Worm (Caenorhabditis elegans) whole organism, early embryonic: ENCODE results near the gene srsx-36.
"Not testable (repeated sequence)": the region's sequence is repeated elsewhere in the genome, so short reads cannot be mapped to it uniquely, and the experiment has no call there.

Source experiments
- B0310.2 ChIP-seq: sonication (generic microtip); optimal IDR thresholded peaks from 2 replicates; lab custom pipeline; 2016; ENCODE audit warnings: mild to moderate bottlenecking, missing genetic modification characterization, missing compliant biosample characterization
- F13C5.2 ChIP-seq: sonication (generic microtip); optimal IDR thresholded peaks from 2 replicates; lab custom pipeline; 2017; ENCODE audit warnings: mild to moderate bottlenecking, missing genetic modification characterization, inconsistent platforms, missing compliant biosample characterization
- aly-1 ChIP-seq: sonication (generic microtip); optimal IDR thresholded peaks from 2 replicates; lab custom pipeline; 2016; ENCODE audit warnings: missing genetic modification characterization, missing compliant biosample characterization
- ama-1 ChIP-seq: fragments of 150-350 bp; optimal IDR thresholded peaks from 2 replicates; lab custom pipeline; 2014
- ceh-13 ChIP-seq: fragments of 200-800 bp; sonication (Bioruptor generic); optimal IDR thresholded peaks from 2 replicates; lab custom pipeline; 2018; ENCODE audit warnings: mild to moderate bottlenecking, missing genetic modification characterization, missing compliant biosample characterization
- ceh-36 ChIP-seq: sonication (generic microtip); optimal IDR thresholded peaks from 2 replicates; lab custom pipeline; 2016; ENCODE audit warnings: missing genetic modification characterization, inconsistent platforms, missing compliant biosample characterization
- ets-7 ChIP-seq: sonication (generic microtip); optimal IDR thresholded peaks from 2 replicates; lab custom pipeline; 2016; ENCODE audit warnings: missing genotype, missing genetic modification characterization, missing compliant biosample characterization
- flt-1 ChIP-seq: fragments of 200-800 bp; sonication (Bioruptor generic); IDR thresholded peaks from 2 replicates; pipeline ENCODE4 v1.3.6; 2022; ENCODE audit warnings: missing genetic modification characterization, missing compliant biosample characterization
- hmbx-1 ChIP-seq: sonication (generic microtip); optimal IDR thresholded peaks from 2 replicates; lab custom pipeline; 2016; ENCODE audit warnings: mild to moderate bottlenecking, missing genetic modification characterization, missing compliant biosample characterization
- hmg-4 ChIP-seq: fragments of 200-800 bp; sonication (Bioruptor generic); optimal IDR thresholded peaks from 2 replicates; lab custom pipeline; 2018; ENCODE audit warnings: mild to moderate bottlenecking, missing genetic modification characterization, missing compliant biosample characterization
- hnd-1 ChIP-seq: sonication (generic microtip); optimal IDR thresholded peaks from 2 replicates; lab custom pipeline; 2016; ENCODE audit warnings: missing genetic modification characterization, missing compliant biosample characterization
- pes-1 ChIP-seq: fragments of 200-800 bp; sonication (Bioruptor generic); IDR thresholded peaks from 2 replicates; pipeline ENCODE4 v1.3.6; 2022; ENCODE audit warnings: missing genetic modification reagents, missing genetic modification characterization, missing compliant biosample characterization
- scrt-1 ChIP-seq: fragments of 200-800 bp; sonication (Bioruptor generic); IDR thresholded peaks from 2 replicates; pipeline ENCODE4 v1.3.6; 2022; ENCODE audit warnings: missing genetic modification characterization, missing compliant biosample characterization
- sea-1 ChIP-seq: fragments of 200-800 bp; sonication (Bioruptor generic); conservative IDR thresholded peaks from 2 replicates; pipeline ENCODE4 v1.3.6; 2022; ENCODE audit warnings: missing genetic modification characterization, missing compliant biosample characterization
- tbx-11 ChIP-seq: fragments of 200-800 bp; sonication (Bioruptor generic); IDR thresholded peaks from 2 replicates; pipeline ENCODE4 v1.3.6; 2022; ENCODE audit warnings: missing genetic modification characterization, missing compliant biosample characterization
- tbx-37 ChIP-seq: fragments of 200-800 bp; sonication (Bioruptor generic); conservative IDR thresholded peaks from 2 replicates; pipeline ENCODE4 v1.3.6; 2022; ENCODE audit warnings: missing genetic modification reagents, missing genetic modification characterization, missing compliant biosample characterization
- tra-4 ChIP-seq: sonication (generic microtip); optimal IDR thresholded peaks from 2 replicates; lab custom pipeline; 2017; ENCODE audit warnings: missing genetic modification characterization, missing compliant biosample characterization

Gene srsx-36

ce11 chrV:15809543-15809942, at the start of gene srsx-36:
Gene srsx-36, minus strand, starts transcription at chrV:15809643.
- TF ChIP-seq hmbx-1 (tag; lab: Kevin White, UChicago) (no peak), ets-7 (tag; lab: Kevin White, UChicago) (no peak), flt-1 (GFP tag; lab: Robert Waterston, UW) (no peak), ceh-36 (tag; lab: Kevin White, UChicago) (no peak)

ce11 chrV:15858292-15858691, 48.8 kb upstream of the srsx-36 start, which contains the start of gene srh-148:
Gene srh-148, minus strand, starts transcription at chrV:15858392.
- TF ChIP-seq pes-1 (no peak), hmg-4 (no peak), ceh-13 (no peak), tbx-37 (no peak), F13C5.2 (no peak), B0310.2 (tag; lab: Kevin White, UChicago) (no peak), scrt-1 (GFP tag; lab: Robert Waterston, UW) (no peak), sea-1 (no peak), hnd-1 (tag; lab: Kevin White, UChicago) (no peak), tra-4 (tag; lab: Kevin White, UChicago) (no peak), tbx-11 (GFP tag; lab: Robert Waterston, UW) (no peak), hmbx-1 (tag; lab: Kevin White, UChicago) (no peak), flt-1 (GFP tag; lab: Robert Waterston, UW) (no peak), aly-1 (no peak), ets-7 (tag; lab: Kevin White, UChicago) (no peak), ceh-36 (tag; lab: Kevin White, UChicago) (no peak), ama-1 (no peak)

DNA sequence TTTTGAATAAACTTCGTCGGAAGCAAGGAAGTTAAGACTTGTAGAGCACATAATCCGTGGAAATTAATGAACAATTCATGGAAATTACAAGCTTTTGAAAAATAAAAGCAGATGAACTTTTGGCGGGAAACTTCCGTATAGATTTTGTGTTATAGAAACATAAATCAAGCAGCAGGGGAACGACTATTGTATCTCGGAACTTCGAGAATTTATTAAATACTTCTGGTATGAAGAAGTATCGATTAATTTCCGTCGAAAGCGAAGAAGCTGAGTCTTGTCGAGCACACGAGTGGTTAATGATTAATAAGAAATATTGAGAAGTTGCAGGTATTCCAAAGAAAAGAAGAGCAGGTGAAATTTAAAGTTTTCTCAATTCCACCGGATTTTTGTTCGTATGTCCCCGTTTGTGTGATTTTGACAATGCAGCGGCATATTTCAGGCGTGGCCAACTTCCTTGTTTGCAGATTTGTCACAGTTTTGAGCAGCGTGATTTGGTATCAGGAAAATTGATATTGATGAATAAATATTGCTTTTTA, 40.9 kb upstream of the srsx-36 start, which contains the start of gene srh-147:
Gene srh-147 (minus strand): TSS at position 51 of the 536 bp plus-strand sequence.
- not testable (repeated sequence) for TF ChIP-seq ceh-13; flt-1 (GFP tag; lab: Robert Waterston, UW); hmbx-1 (tag; lab: Kevin White, UChicago)

- TF ChIP-seq B0310.2 (tag; lab: Kevin White, UChicago) (no peak), pes-1 (no peak), scrt-1 (GFP tag; lab: Robert Waterston, UW) (no peak), hmg-4 (no peak), ceh-13 (no peak), flt-1 (GFP tag; lab: Robert Waterston, UW) (no peak), sea-1 (no peak), F13C5.2 (no peak)
Measured at ce11 chrV:15841095-15841494, 31.7 kb upstream of the srsx-36 start, which contains the start of gene srh-149. Gene srh-149, minus strand, starts transcription at chrV:15841195.

DNA sequence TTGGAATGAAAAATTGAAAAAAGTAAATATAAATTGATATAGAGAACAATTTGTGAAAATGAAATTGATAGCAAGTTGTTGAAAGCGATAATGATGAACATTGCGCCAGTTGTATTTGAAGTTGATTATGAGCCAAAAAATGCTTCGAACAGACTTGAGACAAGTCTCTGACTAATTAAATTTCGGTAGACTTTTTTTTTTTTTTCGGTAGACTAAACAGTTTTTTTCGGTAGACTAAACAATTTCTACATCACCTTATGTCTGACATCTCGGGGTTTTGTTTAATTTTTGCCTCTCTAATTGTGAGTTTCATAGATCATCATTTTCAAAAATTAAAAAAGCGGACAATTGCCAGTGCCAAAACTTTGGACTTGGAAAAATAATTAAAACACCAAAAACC, 24.2 kb upstream of the srsx-36 start, which contains the start of gene srbc-54:
Gene srbc-54 (minus strand): TSS at position 101 of the 400 bp plus-strand sequence.
- no peak for TF ChIP-seq tra-4 (tag; lab: Kevin White, UChicago)
- no peak for TF ChIP-seq ama-1
- TF ChIP-seq tbx-11 (GFP tag; lab: Robert Waterston, UW), result no peak
- no peak for TF ChIP-seq sea-1
- TF ChIP-seq hnd-1 (tag; lab: Kevin White, UChicago), result no peak

DNA sequence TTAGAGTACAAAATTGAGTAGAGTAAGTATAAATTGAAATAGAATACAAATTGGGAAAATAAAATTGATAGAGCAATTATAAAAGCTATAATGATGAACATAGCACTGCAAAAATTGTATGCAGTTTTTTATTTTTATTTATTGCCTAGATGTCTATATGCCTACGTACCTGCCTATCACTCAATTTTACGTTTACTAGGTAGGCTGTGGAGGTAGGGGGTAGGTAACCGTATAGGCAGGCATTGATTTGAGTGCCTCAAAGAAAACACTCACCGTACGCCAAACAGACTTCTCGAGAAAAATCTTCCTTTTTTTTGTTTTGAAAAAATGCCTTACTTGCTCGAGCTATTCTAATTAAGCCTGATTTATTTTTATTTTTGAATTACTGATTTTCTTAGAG, 22.1 kb upstream of the srsx-36 start, which contains the start of gene srbc-56:
Gene srbc-56 (minus strand): TSS at position 101 of the 400 bp plus-strand sequence.
- TF ChIP-seq sea-1, result no peak
- no peak for TF ChIP-seq F13C5.2
- no peak for TF ChIP-seq ets-7 (tag; lab: Kevin White, UChicago)
- TF ChIP-seq ama-1, result no peak

DNA sequence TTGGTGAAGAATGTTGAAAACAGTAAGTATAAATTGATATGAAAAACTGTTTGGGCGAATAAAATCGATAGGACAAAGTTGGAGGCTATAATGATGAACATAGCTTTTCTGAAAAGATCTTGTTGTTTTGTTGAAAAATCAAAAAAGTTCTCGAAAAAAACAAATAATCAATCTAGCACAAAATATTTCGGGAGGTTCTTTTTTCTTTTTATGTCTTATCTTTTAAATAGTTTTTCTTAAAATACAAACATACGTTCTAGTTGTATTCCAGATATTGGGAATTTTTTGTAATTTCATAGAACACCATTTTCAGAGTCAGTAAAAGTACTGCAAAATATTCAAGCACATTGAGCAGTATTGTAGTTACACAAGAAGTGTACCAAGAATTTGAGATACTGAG, 20.5 kb upstream of the srsx-36 start, which contains the start of gene srbc-55:
Gene srbc-55 (minus strand): TSS at position 101 of the 400 bp plus-strand sequence.
- no peak for TF ChIP-seq hnd-1 (tag; lab: Kevin White, UChicago)
- no peak for TF ChIP-seq pes-1
- TF ChIP-seq B0310.2 (tag; lab: Kevin White, UChicago), result no peak
- TF ChIP-seq tra-4 (tag; lab: Kevin White, UChicago), result no peak
- TF ChIP-seq flt-1 (GFP tag; lab: Robert Waterston, UW), result no peak
- TF ChIP-seq ceh-13, result no peak
- TF ChIP-seq tbx-11 (GFP tag; lab: Robert Waterston, UW), result no peak
- no peak for TF ChIP-seq hmbx-1 (tag; lab: Kevin White, UChicago)

- TF ChIP-seq sea-1 (no peak), ets-7 (tag; lab: Kevin White, UChicago) (no peak), hmbx-1 (tag; lab: Kevin White, UChicago) (no peak), B0310.2 (tag; lab: Kevin White, UChicago) (no peak)
Measured at ce11 chrV:15826110-15826509, 16.7 kb upstream of the srsx-36 start, which contains the start of gene srbc-51. Gene srbc-51, plus strand, starts transcription at chrV:15826410.

- no peak for TF ChIP-seq ceh-36 (tag; lab: Kevin White, UChicago)
- TF ChIP-seq sea-1, result no peak
- TF ChIP-seq tra-4 (tag; lab: Kevin White, UChicago), result no peak
Measured at ce11 chrV:15824866-15825265, 15.4 kb upstream of the srsx-36 start, which contains the start of gene srbc-50. Gene srbc-50, minus strand, starts transcription at chrV:15824966.
